Fruit fly (Drosophila melanogaster) S2 (cell line): Measurements from ENCODE around the gene ras.

Experiments
- CG8478 ChIP-seq: fragments of >200 bp; optimal IDR thresholded peaks from 2 replicates; lab custom pipeline; 2018
- CTCF ChIP-seq, 2 experiments: fragments of >200 bp; optimal IDR thresholded peaks; 2 replicates each; lab custom pipeline; 2018

Gene ras

DNA sequence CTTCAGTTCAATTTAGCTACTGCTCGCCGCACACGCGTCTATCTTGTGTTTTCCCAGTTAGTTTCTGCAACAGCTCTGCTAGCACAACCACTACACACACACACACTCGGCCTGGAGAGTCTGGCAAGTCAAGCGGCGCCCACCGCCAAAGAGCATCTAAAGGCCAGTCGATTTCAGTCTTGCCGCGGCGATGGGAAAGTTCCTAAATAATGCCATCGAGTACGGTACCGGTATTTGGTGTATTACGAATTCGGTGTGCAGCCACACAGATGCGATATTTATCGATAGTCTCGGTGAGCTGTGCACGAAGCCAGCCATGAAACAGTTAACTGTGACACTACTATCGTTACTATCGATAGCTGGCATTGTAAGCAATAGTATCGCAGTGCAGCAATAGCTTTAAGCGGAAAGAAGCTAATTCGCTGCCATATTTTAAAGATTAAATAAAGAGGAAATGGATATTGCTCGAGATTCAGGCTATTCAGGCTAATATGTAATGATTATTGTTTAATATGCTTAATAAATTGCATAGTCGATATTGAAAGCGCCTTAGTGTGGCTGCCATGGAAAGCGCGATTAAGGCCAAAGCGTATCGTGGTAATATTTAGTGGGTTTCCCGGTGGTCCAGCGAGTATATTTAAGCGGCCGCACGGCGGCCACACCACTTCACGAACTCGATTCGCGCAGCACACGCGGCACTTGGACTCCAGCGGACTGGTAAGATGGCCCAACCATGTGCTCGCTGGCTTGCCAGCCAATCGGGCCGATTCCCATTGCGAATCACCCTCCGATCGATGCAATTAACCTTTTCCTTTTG lies 679 bp downstream of the ras start, which contains the start of gene stx:
TSS of gene stx (minus strand) at position 171 of the 817 bp plus-strand sequence.
- TF ChIP-seq CTCF (optimal IDR thresholded peaks at IDR 0.05; lab: Kevin White, UChicago) (peak in 1 of 2 experiments; percentile 28), CG8478 (lab: Kevin White, UChicago) (no peak)

DNA sequence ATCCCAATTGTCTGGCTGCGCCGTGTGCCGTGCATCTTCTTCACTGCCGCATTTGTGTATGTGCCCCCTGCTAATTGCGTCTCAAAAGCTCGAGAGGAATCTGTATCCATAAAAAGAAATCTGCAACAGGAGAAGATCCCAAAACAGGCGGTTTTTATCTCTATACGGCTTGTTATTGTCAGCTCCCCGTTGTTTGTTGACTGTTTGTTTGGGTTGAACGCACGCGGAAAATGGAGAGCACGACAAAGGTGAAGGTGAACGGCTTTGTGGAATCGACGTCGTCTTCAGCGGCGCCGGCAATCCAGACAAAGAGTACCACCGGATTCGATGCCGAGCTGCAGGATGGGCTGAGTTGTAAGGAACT lies 1.3 kb downstream of the ras start:
- TF ChIP-seq CTCF (optimal IDR thresholded peaks at IDR 0.05; lab: Kevin White, UChicago) (no peak), CG8478 (lab: Kevin White, UChicago) (no peak)

dm6 chrX:10748647-10749046 lies 4.3 kb downstream of the ras start:
- TF ChIP-seq CG8478 (lab: Kevin White, UChicago) (no peak), CTCF (optimal IDR thresholded peaks at IDR 0.05; lab: Kevin White, UChicago) (no peak)

DNA sequence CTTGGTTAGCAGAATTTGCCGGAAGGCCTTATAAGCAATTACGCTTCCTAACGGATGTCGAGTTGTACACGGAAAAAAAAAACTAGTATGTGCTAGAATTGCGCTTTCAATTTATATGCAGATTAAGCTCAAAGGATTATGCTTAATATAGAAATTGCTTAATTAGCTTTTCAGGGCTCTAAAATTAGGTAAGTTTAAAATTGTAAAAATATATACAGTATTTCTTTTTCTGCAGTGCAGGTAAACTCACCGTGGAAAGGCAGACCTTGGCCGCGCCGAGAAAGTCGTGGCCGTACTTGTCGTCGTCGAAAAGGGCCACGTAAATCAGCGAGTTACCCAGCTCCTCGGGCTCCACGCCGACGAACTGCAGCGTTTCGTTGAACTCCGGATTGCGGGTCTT lies 6.4 kb downstream of the ras start:
- TF ChIP-seq CTCF (optimal IDR thresholded peaks at IDR 0.05; lab: Kevin White, UChicago) (no peak), CG8478 (lab: Kevin White, UChicago) (no peak)

- TF ChIP-seq CG8478 (lab: Kevin White, UChicago), result no peak
Observed at dm6 chrX:10751777-10752176, 7.5 kb downstream of the ras start.

DNA sequence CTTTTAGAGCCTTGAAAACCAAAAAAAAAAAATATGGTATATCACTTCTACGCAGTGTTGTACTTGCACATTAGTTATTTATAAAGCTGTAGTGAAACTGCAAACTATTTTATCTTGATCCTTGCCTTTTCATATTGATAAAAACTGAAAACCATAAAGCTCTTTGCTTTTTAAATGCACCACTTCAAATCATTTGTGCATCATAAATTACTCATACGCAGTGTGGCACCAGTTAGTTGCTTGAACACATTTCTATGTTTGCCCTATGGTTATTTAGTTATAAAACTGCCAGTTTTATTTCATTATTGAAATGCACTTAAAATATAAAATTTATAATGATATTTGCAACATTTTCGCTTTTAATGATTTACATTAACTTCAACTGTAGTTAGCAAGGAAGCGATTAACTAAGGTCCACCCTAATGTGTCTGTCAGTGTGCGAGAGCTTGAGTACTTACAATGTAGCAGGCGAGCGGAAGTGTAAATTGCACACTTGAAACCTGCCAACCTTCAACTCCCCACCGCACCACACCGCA lies 11.8 kb downstream of the ras start:
- TF ChIP-seq CTCF (optimal IDR thresholded peaks at IDR 0.05; lab: Kevin White, UChicago), result no peak
- no peak for TF ChIP-seq CG8478 (lab: Kevin White, UChicago)

dm6 chrX:10757616-10758078 lies 13.3 kb downstream of the ras start, which contains the start of gene Rph:
Rph (minus strand) TSS chrX:10757666.
- no peak for TF ChIP-seq CG8478 (lab: Kevin White, UChicago)
- TF ChIP-seq CTCF (optimal IDR thresholded peaks at IDR 0.05; lab: Kevin White, UChicago), result no peak

DNA sequence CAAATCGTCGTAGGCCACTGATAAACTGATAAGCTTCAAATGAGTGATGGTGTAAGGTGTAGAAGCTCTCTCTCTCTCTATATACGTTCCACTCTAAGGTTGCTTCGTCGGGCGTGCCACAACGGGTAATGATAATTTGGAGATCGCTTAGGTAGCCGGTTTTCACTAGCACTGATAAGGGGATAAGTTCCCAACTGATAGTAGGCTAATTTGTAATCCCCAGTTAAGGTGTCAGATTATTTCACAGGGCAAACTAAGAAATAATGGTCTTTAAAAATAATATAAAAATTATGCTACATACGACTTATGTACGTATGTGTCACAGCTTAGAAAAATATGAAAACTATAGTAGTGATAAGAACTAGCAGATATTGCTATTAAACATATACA lies 18.3 kb downstream of the ras start:
- TF ChIP-seq CG8478 (lab: Kevin White, UChicago), result no peak

DNA sequence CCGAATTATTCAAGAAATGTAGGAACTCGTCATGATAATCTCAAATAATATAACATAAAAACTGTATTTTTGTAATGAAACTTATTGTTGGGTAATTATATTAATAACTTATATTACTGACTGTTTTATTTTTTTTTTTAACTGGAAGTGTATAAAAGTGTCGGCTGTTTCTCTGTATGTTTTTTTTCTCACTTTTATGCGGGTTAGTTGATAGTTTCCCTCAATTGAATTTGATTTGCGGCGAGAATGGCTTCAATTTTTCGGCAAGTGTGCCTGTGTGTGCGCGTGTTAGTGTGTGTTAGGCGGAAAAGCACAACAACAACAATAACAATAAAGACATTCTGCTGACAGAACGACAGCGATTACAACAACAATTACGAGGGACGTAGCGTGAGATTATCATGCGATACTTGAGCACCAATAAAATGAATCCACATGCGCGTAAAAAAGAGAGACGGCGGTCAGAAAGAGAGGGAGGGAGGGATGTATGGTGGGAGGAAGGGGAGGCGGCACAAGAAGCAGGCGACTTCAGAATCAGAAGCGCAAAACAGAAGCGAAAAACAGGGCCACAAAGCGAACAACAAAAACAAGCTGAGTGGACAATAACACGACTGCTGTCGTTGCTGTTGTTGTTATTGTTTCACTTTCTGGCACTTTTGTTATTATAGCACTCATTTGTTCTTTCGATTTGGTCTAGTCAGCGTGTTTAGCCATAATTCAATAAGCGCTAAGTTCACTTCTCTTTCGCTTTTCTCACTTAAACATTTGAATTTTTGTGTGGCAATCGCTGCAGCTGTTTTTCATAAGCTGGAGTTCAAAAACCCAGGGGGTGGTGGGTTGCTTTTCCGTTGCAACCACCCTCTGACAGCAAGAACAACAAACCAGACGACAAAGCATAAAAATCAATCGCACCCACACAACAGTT lies 18.9 kb downstream of the ras start:
- TF ChIP-seq CG8478 (lab: Kevin White, UChicago), result no peak
- TF ChIP-seq CTCF (optimal IDR thresholded peaks at IDR 0.05; lab: Kevin White, UChicago), result no peak

DNA sequence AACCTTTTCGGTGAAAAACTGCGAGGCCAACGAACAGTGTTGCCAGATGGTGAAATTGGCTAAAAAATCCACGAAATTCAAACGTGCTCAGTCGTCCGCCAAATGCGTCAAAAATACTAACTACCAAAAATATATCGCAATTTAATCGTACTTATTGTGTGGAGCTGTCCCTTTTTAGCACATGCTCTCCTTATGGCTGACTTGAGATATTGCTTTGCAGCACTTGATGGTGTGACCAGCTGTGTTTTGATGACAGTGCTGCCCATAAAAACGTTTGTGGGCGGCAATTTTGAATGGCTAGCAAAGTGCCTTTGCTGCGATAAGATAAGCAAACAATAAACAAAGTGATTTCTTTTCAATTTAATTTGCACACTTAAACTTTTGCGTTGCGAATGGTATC lies 19.9 kb downstream of the ras start, which contains the start of gene Tango5:
TSS of gene Tango5 (minus strand) at position 208 of the 400 bp plus-strand sequence.
- no peak for TF ChIP-seq CG8478 (lab: Kevin White, UChicago)
- TF ChIP-seq CTCF (optimal IDR thresholded peaks at IDR 0.05; lab: Kevin White, UChicago), result peak in 1 of 2 experiments; percentile 65

DNA sequence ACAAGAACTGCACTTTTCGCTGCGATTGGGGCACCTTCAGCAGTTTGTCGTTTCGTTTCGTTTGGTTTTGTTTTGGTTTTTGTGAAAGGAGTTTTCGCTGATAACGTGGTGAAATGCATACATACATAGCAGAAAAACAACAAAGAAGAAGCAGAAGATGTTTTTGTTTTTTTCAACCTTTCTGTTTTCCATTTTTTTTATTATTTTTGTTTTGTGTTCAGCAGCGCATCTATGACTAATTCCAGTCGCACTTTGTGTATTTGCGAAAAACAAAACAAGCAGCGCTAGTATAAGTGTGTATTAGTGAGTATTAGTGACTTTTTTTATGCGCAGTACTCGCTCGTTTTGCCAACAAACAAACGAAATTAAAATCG lies 22.7 kb downstream of the ras start:
- no peak for TF ChIP-seq CG8478 (lab: Kevin White, UChicago)
- no peak for TF ChIP-seq CTCF (optimal IDR thresholded peaks at IDR 0.05; lab: Kevin White, UChicago)

DNA sequence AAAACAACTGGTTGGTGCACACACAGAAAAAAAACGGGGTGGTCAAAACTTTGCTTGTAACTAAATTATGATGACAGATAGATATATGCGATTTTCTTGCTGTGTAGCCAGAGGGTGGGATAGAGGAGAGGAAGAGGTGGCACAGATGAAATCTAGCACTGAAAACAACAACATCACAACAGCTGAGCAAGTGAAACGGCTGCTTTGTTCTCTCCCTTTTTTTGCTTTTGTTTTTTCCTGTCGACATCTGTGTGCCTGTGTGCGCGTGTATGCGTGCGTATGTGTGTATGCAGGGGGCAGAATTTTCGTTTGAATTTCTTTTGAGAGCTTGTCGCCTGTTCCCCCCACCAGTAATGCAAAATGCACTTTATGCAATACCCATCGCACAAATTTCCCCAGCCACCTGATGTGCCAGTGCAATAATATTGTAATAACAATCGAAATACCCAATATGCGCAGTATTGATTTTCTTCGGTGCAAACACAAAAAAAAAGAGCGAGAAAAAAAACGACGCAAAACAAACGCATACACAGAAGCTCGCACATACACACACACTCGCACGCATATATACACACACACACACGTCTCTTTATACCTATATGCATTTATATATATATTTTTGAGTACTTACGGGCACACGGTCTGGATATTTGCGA lies 23.2 kb downstream of the ras start:
- TF ChIP-seq CTCF (optimal IDR thresholded peaks at IDR 0.05; lab: Kevin White, UChicago) (no peak), CG8478 (lab: Kevin White, UChicago) (no peak)

- TF ChIP-seq CG8478 (lab: Kevin White, UChicago) (no peak), CTCF (optimal IDR thresholded peaks at IDR 0.05; lab: Kevin White, UChicago) (peak; percentile 77 to 88)
Observed at dm6 chrX:10768043-10768674, 23.9 kb downstream of the ras start, which contains the start of the genes Atg8a and BTBD9. Atg8a (minus strand) TSS chrX:10768338. BTBD9 (plus strand) TSS chrX:10768537.
